Fruit fly (Drosophila melanogaster): ENCODE measurements around the gene AnxB9.

DNA sequence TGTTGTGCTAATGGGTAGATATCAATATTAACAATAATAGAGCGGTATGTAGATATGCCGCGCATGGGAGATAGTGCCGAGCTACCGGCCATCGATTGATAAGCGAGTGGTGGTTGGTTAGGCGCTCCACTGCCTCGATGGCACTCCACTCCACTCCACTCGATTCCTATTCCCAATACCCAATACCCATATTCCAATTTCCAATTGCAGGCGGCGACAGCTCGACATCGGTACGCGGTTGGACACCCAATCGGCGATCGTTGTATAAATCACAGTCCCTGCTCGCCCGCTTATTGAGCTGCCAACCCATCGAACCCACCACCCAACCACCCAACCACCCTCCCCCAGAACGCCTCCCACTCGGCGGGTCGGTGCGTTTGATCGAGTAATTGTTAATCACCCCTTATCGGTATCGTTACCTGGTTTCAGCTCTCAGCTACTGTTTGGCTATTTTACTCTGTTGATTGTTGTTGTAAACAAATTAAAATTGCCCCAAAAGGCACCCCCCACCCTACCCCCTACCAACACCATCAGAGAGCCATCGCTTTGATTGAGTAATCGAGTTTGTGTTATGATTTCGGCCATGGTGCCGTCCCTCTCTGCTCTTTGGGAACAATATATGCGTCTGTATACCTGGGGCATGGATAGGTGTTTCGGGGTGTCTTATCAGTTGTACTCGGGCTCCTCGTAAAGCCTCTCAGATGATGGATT lies 16.0 kb downstream of the AnxB9 start, which contains the start of gene HHEX:
- TF ChIP-seq CTCF (optimal IDR thresholded peaks at IDR 0.05) (no peak), CG8478 (optimal IDR thresholded peaks at IDR 0.05) (no peak)
